Fruit fly (Drosophila melanogaster): ENCODE measurements around the gene Rcd2.

Gene Rcd2

DNA sequence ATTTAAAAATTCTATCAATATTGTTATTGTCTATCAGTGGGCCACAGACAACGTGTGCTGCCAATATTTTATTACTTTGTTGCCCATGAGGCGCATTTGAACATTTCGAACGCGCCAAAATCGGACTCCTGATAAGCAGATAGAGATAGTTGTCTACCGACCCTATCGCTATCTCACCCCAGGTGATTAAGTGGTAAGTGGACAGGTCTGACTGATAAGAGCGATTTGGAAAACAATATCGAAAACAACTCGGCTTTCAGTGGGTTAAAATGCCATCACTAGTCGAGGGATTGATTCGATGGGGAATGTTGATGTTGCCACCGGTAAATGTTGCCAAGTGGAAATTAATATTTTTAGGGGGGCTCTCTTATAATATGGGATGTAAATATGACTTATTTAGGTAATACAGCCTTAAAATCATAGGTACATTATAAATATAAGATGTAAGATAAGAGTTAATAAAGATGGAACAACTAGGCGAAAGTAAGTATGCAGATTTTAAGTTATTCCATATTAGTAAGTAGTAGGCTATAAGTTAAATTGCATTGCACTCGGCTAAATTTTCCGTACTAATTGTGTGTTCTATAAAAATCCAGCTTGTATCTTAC, 48.6 kb downstream of the Rcd2 start, which contains the start of gene ND-39:
Gene ND-39 (plus strand): TSS at position 558 of the 608 bp plus-strand sequence.
- TF ChIP-seq h (GFP tag; optimal IDR thresholded peaks at IDR 0.05) (peak; percentile 17), brk (GFP tag; optimal IDR thresholded peaks at IDR 0.05) (no peak)

DNA sequence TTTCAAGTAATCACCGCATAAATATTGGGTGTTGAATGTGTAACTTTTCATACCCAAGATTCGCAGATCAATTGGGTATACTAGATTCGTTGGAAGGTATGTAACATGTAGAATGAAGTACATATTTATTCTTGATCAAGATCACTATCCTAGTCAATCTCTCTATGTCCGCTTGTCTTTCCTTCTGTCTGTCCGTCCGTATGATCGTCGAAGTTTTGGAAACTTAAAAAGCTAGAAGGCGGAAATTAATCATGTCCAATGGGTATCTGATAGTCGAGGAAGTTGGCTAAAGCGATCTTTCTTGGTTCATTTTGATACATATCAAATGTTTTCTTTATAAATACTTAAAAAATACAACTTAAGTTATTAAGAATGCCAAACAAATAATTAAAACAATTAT, 52.6 kb downstream of the Rcd2 start:
- TF ChIP-seq woc (GFP tag; optimal IDR thresholded peaks at IDR 0.05) (no peak), CG9705 (GFP tag; optimal IDR thresholded peaks at IDR 0.05) (no peak), Myc (optimal IDR thresholded peaks at IDR 0.05) (no peak), sage (GFP tag; optimal IDR thresholded peaks at IDR 0.05) (no peak), jim (GFP tag; optimal IDR thresholded peaks at IDR 0.05) (no peak), foxo (GFP tag; optimal IDR thresholded peaks at IDR 0.05) (no peak), CrebA (GFP tag; optimal IDR thresholded peaks at IDR 0.05; ENCODE audit: borderline replicate concordance) (no peak), rgr (GFP tag; optimal IDR thresholded peaks at IDR 0.05) (no peak), HLH106 (tag; optimal IDR thresholded peaks at IDR 0.05) (no peak), dmrt93B (GFP tag; optimal IDR thresholded peaks at IDR 0.05) (no peak), N (GFP tag; optimal IDR thresholded peaks at IDR 0.05) (no peak), Dif (GFP tag; optimal IDR thresholded peaks at IDR 0.05; ENCODE audit: partially characterized antibody) (no peak), pan (optimal IDR thresholded peaks at IDR 0.05) (no peak), Hr78 (GFP tag; optimal IDR thresholded peaks at IDR 0.05) (no peak), CG32264 (GFP tag; optimal IDR thresholded peaks at IDR 0.05) (no peak), sv (GFP tag; optimal IDR thresholded peaks at IDR 0.05) (no peak), br (GFP tag; optimal IDR thresholded peaks at IDR 0.05) (no peak), dl (GFP tag; optimal IDR thresholded peaks at IDR 0.05; ENCODE audit: insufficient read depth in 1 of 2, partially characterized antibody in 2 of 2) (no peak), Jra (GFP tag; optimal IDR thresholded peaks at IDR 0.05) (no peak)
